Worm (Caenorhabditis elegans): ENCODE results near the gene Y6E2A.5.

- TF ChIP-seq ama-1 (optimal IDR thresholded peaks at IDR 0.05) (no peak), B0310.2 (tag; optimal IDR thresholded peaks at IDR 0.05) (no peak)
Observed at ce11 chrV:15716679-15717078, 1.8 kb downstream of the Y6E2A.5 start, which contains the start of gene Y6E2A.4.
